Fruit fly (Drosophila melanogaster) whole organism, prepupa: ENCODE data around the gene Grp170.

Source experiments
- Blimp-1 ChIP-seq: fragments of 200-800 bp; sonication (Bioruptor generic); optimal IDR thresholded peaks from 3 replicates; lab custom pipeline; 2017; ENCODE audit warnings: missing biosample characterization, missing genetic modification characterization, mild to moderate bottlenecking, moderate library complexity, missing genetic modification reagents
- CG10669 ChIP-seq: fragments of 200-800 bp; sonication (Bioruptor generic); optimal IDR thresholded peaks from 3 replicates; lab custom pipeline; 2018; ENCODE audit warnings: missing biosample characterization, mild to moderate bottlenecking, missing genetic modification characterization, moderate library complexity
- CG11294 ChIP-seq: fragments of 200-800 bp; sonication (Bioruptor generic); IDR thresholded peaks from 2 replicates; pipeline ENCODE4 v1.3.6; 2022; ENCODE audit warnings: missing biosample characterization, missing genetic modification characterization
- CG11902 ChIP-seq: fragments of 200-800 bp; sonication (Bioruptor generic); optimal IDR thresholded peaks from 3 replicates; lab custom pipeline; 2016; ENCODE audit warnings: missing biosample characterization, missing genetic modification characterization
- CG15336 ChIP-seq: fragments of 200-800 bp; sonication (Bioruptor generic); IDR thresholded peaks from 2 replicates; pipeline ENCODE4 v1.3.6; 2022; ENCODE audit warnings: missing biosample characterization, missing genetic modification characterization
- CG1621 ChIP-seq: fragments of 200-800 bp; sonication (Bioruptor generic); optimal IDR thresholded peaks from 3 replicates; lab custom pipeline; 2018; ENCODE audit warnings: missing biosample characterization, mild to moderate bottlenecking, missing genetic modification characterization
- CG16779 ChIP-seq: fragments of 200-800 bp; sonication (Bioruptor generic); optimal IDR thresholded peaks from 3 replicates; lab custom pipeline; 2017; ENCODE audit warnings: missing biosample characterization, mild to moderate bottlenecking, missing genetic modification characterization
- CG3032 ChIP-seq: fragments of 200-800 bp; optimal IDR thresholded peaks from 2 replicates; lab custom pipeline; 2019; ENCODE audit warnings: missing biosample characterization, mild to moderate bottlenecking, missing genetic modification characterization, moderate library complexity
- CG31627 ChIP-seq: fragments of 200-800 bp; sonication (Bioruptor generic); optimal IDR thresholded peaks from 3 replicates; lab custom pipeline; 2016; ENCODE audit warnings: missing biosample characterization, missing genetic modification characterization
- CG32006 ChIP-seq: fragments of 200-800 bp; sonication (Bioruptor generic); optimal IDR thresholded peaks from 3 replicates; lab custom pipeline; 2017; ENCODE audit warnings: missing biosample characterization, mild to moderate bottlenecking, missing genetic modification characterization
- CG3919 ChIP-seq: fragments of 200-800 bp; sonication (Bioruptor generic); optimal IDR thresholded peaks from 3 replicates; lab custom pipeline; 2016; ENCODE audit warnings: missing biosample characterization, missing genetic modification characterization
- CG4318 ChIP-seq: fragments of 200-800 bp; sonication (Bioruptor generic); optimal IDR thresholded peaks from 3 replicates; lab custom pipeline; 2017; ENCODE audit warnings: missing biosample characterization, mild to moderate bottlenecking, missing genetic modification characterization
- CG6276 ChIP-seq: fragments of 200-800 bp; sonication (Bioruptor generic); optimal IDR thresholded peaks from 2 replicates; lab custom pipeline; 2017; ENCODE audit warnings: missing biosample characterization, mild to moderate bottlenecking, missing genetic modification characterization
- CG6792 ChIP-seq: fragments of 200-800 bp; sonication (Bioruptor generic); optimal IDR thresholded peaks from 3 replicates; lab custom pipeline; 2016; ENCODE audit warnings: missing biosample characterization, missing genetic modification characterization
- CG6808 ChIP-seq: fragments of 200-800 bp; sonication (Bioruptor generic); optimal IDR thresholded peaks from 3 replicates; lab custom pipeline; 2017; ENCODE audit warnings: missing biosample characterization, missing genetic modification characterization, mild to moderate bottlenecking, moderate library complexity, missing genetic modification reagents
- CG7368 ChIP-seq: fragments of 200-800 bp; sonication (Bioruptor generic); optimal IDR thresholded peaks from 3 replicates; lab custom pipeline; 2016; ENCODE audit warnings: missing biosample characterization, missing genetic modification characterization
- CG8632 ChIP-seq: fragments of 200-800 bp; sonication (Bioruptor generic); optimal IDR thresholded peaks from 3 replicates; lab custom pipeline; 2016; ENCODE audit warnings: missing biosample characterization, missing genetic modification characterization
- CG9139 ChIP-seq: fragments of 200-800 bp; sonication (Bioruptor generic); optimal IDR thresholded peaks from 3 replicates; lab custom pipeline; 2017; ENCODE audit warnings: missing biosample characterization, mild to moderate bottlenecking, missing genetic modification characterization
- Eip75B ChIP-seq: fragments of 200-800 bp; sonication (Bioruptor generic); optimal IDR thresholded peaks from 3 replicates; lab custom pipeline; 2016; ENCODE audit warnings: missing biosample characterization, missing genetic modification characterization
- Eip78C ChIP-seq: fragments of 200-800 bp; sonication (Bioruptor generic); peaks from one replicate; lab custom pipeline; 2016; ENCODE audit warnings: missing biosample characterization, missing genetic modification characterization
- Eip93F ChIP-seq: fragments of 200-800 bp; sonication (Bioruptor generic); optimal IDR thresholded peaks from 2 replicates; lab custom pipeline; 2016; ENCODE audit warnings: missing biosample characterization, mild to moderate bottlenecking, missing genetic modification characterization
- Ets21C ChIP-seq: fragments of 200-800 bp; sonication (Bioruptor generic); optimal IDR thresholded peaks from 3 replicates; lab custom pipeline; 2016; ENCODE audit warnings: missing biosample characterization, missing genetic modification characterization
- Ets96B ChIP-seq: fragments of 200-800 bp; optimal IDR thresholded peaks from 2 replicates; lab custom pipeline; 2019; ENCODE audit warnings: missing biosample characterization, mild to moderate bottlenecking, missing genetic modification characterization, moderate library complexity
- Gug ChIP-seq: fragments of 200-800 bp; sonication (Bioruptor generic); IDR thresholded peaks from 2 replicates; pipeline ENCODE4 v1.3.6; 2022; ENCODE audit warnings: missing biosample characterization, missing genetic modification characterization
- Hr38 ChIP-seq: sonication (Bioruptor generic); optimal IDR thresholded peaks from 2 replicates; lab custom pipeline; 2016; ENCODE audit warnings: missing biosample characterization, missing genetic modification characterization
- Hr39 ChIP-seq: fragments of 200-800 bp; sonication (Bioruptor generic); optimal IDR thresholded peaks from 2 replicates; lab custom pipeline; 2016; ENCODE audit warnings: missing biosample characterization, missing genetic modification characterization
- Hr4 ChIP-seq: fragments of 200-800 bp; sonication (Bioruptor generic); optimal IDR thresholded peaks from 3 replicates; lab custom pipeline; 2016; ENCODE audit warnings: missing biosample characterization, missing genetic modification characterization
- Lpt ChIP-seq: fragments of 200-800 bp; sonication (Bioruptor generic); optimal IDR thresholded peaks from 3 replicates; lab custom pipeline; 2016; ENCODE audit warnings: missing biosample characterization, missing genetic modification characterization
- Met ChIP-seq: fragments of 200-800 bp; sonication (Bioruptor generic); optimal IDR thresholded peaks from 3 replicates; lab custom pipeline; 2016; ENCODE audit warnings: missing biosample characterization, missing genetic modification characterization
- OdsH ChIP-seq: fragments of 200-800 bp; sonication (Bioruptor generic); optimal IDR thresholded peaks from 3 replicates; lab custom pipeline; 2016; ENCODE audit warnings: missing biosample characterization, missing genetic modification characterization
- Smox ChIP-seq: fragments of 200-800 bp; sonication (Bioruptor generic); optimal IDR thresholded peaks from 3 replicates; lab custom pipeline; 2016; ENCODE audit warnings: missing biosample characterization, missing genetic modification characterization
- Sox102F ChIP-seq: fragments of 200-800 bp; sonication (Bioruptor generic); optimal IDR thresholded peaks from 2 replicates; lab custom pipeline; 2016; ENCODE audit warnings: missing biosample characterization, mild to moderate bottlenecking, missing genetic modification characterization
- Sox15 ChIP-seq: fragments of 200-800 bp; sonication (Bioruptor generic); optimal IDR thresholded peaks from 3 replicates; lab custom pipeline; 2016; ENCODE audit warnings: missing biosample characterization, missing genetic modification characterization
- achi ChIP-seq: fragments of 200-800 bp; sonication (Bioruptor generic); optimal IDR thresholded peaks from 3 replicates; lab custom pipeline; 2016; ENCODE audit warnings: missing biosample characterization, missing genetic modification characterization
- cyc ChIP-seq: fragments of 200-800 bp; sonication (Bioruptor generic); optimal IDR thresholded peaks from 3 replicates; lab custom pipeline; 2016; ENCODE audit warnings: missing biosample characterization, missing genetic modification characterization
- dsx ChIP-seq: fragments of 200-800 bp; optimal IDR thresholded peaks from 3 replicates; lab custom pipeline; 2019; ENCODE audit warnings: missing biosample characterization, mild to moderate bottlenecking, missing genetic modification characterization, moderate library complexity; ENCODE audit not compliant: poor library complexity, severe bottlenecking
- eg ChIP-seq: fragments of 200-800 bp; sonication (Bioruptor generic); IDR thresholded peaks from 3 replicates; pipeline ENCODE4 v1.3.6; 2022; ENCODE audit warnings: missing biosample characterization, missing genetic modification characterization
- esn ChIP-seq: fragments of 200-800 bp; sonication (Bioruptor generic); optimal IDR thresholded peaks from 2 replicates; lab custom pipeline; 2016; ENCODE audit warnings: missing biosample characterization, mild to moderate bottlenecking, missing genetic modification characterization, moderate library complexity
- lz ChIP-seq: fragments of 200-800 bp; sonication (Bioruptor generic); optimal IDR thresholded peaks from 3 replicates; lab custom pipeline; 2016; ENCODE audit warnings: missing biosample characterization, missing genetic modification characterization
- pdm3 ChIP-seq: fragments of 200-800 bp; sonication (Bioruptor generic); optimal IDR thresholded peaks from 3 replicates; lab custom pipeline; 2016; ENCODE audit warnings: missing biosample characterization, missing genetic modification characterization
- spab ChIP-seq: fragments of 200-800 bp; sonication (Bioruptor generic); optimal IDR thresholded peaks from 2 replicates; lab custom pipeline; 2017; ENCODE audit warnings: missing biosample characterization, mild to moderate bottlenecking, missing genetic modification characterization, missing genetic modification reagents
- ss ChIP-seq, 2 experiments: fragments of 200-800 bp; sonication (Bioruptor generic); optimal IDR thresholded peaks; 2 replicates in 1 of 2; 3 replicates in 1 of 2; lab custom pipeline; 2017 to 2018; ENCODE audit warnings: mild to moderate bottlenecking in 2 of 2, missing biosample characterization in 2 of 2, missing genetic modification characterization in 2 of 2, moderate library complexity in 1 of 2
- topi ChIP-seq: fragments of 200-800 bp; sonication (Bioruptor generic); optimal IDR thresholded peaks from 3 replicates; lab custom pipeline; 2016; ENCODE audit warnings: missing biosample characterization, missing genetic modification characterization
- vri ChIP-seq: fragments of 200-800 bp; sonication (Bioruptor generic); optimal IDR thresholded peaks from 3 replicates; lab custom pipeline; 2016; ENCODE audit warnings: missing biosample characterization, mild to moderate bottlenecking, missing genetic modification characterization

Grp170 gene

DNA sequence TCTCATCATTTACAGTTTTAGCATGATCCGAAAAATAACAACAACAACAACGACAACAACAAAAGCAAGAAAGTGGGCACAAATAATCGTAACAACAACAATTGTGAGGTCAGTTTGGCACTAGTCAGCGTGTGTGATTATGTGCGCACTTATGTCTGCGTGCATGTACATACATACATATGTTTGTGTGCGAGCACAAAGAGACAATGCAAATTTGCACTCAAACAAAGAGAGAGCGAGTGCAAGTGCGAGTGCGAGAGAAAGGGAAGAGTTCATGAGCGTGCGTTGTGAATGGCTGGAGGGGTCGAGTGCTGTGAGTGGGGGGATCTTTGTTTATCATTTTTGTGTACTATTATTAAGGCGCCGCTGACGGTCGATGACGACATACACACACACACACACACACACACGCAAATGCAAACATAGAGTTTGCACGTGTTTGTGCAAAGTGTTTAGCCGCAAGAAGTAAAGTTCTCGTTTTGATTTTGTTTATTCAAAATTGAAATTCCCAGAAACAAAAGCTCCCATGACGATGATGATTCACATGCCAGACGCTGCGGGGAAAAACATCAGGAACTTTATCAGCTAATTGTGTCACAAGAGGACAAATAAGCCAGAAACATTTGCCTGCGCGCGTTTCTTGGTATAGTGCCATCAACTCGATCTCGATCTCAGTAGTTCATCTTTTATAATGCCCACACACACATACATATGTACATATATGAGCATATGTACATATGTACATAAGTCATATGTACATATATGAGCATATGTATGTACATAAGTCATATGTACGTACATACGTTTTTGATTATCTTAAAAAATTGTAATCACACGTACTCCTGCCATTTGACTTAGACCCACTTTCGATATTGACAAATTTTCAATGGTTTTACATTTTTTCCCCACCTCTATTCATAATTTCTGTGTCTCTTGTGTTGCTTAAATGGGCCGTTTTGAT is 19.9 kb upstream of the Grp170 start (continued):
- peak; percentile 39 for TF ChIP-seq CG6276 (GFP tag; lab: Kevin White, UChicago)
- TF ChIP-seq spab (GFP tag; lab: Kevin White, UChicago) = peak; percentile 20
- peak; percentile 56 for TF ChIP-seq CG3919
- TF ChIP-seq Smox = peak; percentile 60
- peak; percentile 68 for TF ChIP-seq CG7368 (GFP tag; lab: Kevin White, UChicago)
- TF ChIP-seq OdsH (GFP tag; lab: Kevin White, UChicago) = peak; percentile 39
- peak; percentile 80 for TF ChIP-seq Eip78C (GFP tag; lab: Kevin White, UChicago)
- TF ChIP-seq cyc (GFP tag; lab: Kevin White, UChicago) = peak; percentile 47
- peak; percentile 78 for TF ChIP-seq Eip75B (GFP tag; lab: Kevin White, UChicago)
- TF ChIP-seq CG6808 (GFP tag; lab: Kevin White, UChicago) = no peak
- peak; percentile 74 for TF ChIP-seq Met

dm6 chrX:2293294-2293988 is 18.6 kb upstream of the Grp170 start, which contains the start of gene CG2865:
Gene CG2865 (minus strand): TSS chrX:2293411.
- TF ChIP-seq achi (GFP tag; lab: Kevin White, UChicago) (peak; percentile 93), Ets21C (peak; percentile 93), CG8632 (GFP tag; lab: Kevin White, UChicago) (peak; percentile 93), CG11902 (GFP tag; lab: Kevin White, UChicago) (peak; percentile 82), CG32006 (GFP tag; lab: Kevin White, UChicago) (peak; percentile 96), Hr39 (peak; percentile 94), CG15336 (GFP tag; lab: Robert Waterston, UW) (peak; percentile 95), CG6276 (GFP tag; lab: Kevin White, UChicago) (peak; percentile 96), Hr4 (GFP tag; lab: Kevin White, UChicago) (peak; percentile 94), Lpt (GFP tag; lab: Kevin White, UChicago) (peak; percentile 94), eg (GFP tag; lab: Robert Waterston, UW) (peak; percentile 92), Gug (GFP tag; lab: Robert Waterston, UW) (peak; percentile 81), esn (GFP tag; lab: Kevin White, UChicago) (peak; percentile 96), CG7368 (GFP tag; lab: Kevin White, UChicago) (peak; percentile 86), CG11294 (peak; percentile 86), cyc (GFP tag; lab: Kevin White, UChicago) (peak; percentile 95), Eip93F (GFP tag; lab: Kevin White, UChicago) (peak; percentile 83), Sox15 (GFP tag; lab: Kevin White, UChicago) (peak; percentile 89), lz (GFP tag; lab: Kevin White, UChicago) (peak; percentile 97), pdm3 (GFP tag; lab: Kevin White, UChicago) (peak; percentile 96), CG1621 (peak; percentile 94), CG10669 (GFP tag; lab: Kevin White, UChicago) (peak; percentile 96), Eip75B (GFP tag; lab: Kevin White, UChicago) (peak; percentile 95), CG3032 (peak; percentile 96), dsx (GFP tag; lab: Kevin White, UChicago) (peak; percentile 95), CG31627 (GFP tag; lab: Kevin White, UChicago) (peak; percentile 95), CG9139 (GFP tag; lab: Kevin White, UChicago) (peak; percentile 91), CG6808 (GFP tag; lab: Kevin White, UChicago) (peak; percentile 97), Hr38 (GFP tag; lab: Kevin White, UChicago) (peak; percentile 17), Smox (peak; percentile 95), CG16779 (tag; lab: Kevin White, UChicago) (peak; percentile 92), Ets96B (peak; percentile 96), CG6792 (peak; percentile 94), topi (GFP tag; lab: Kevin White, UChicago) (peak; percentile 97), ss (GFP tag; optimal IDR thresholded peaks at IDR 0.05; lab: Kevin White, UChicago) (peak; percentile 95 to 97), Met (peak; percentile 97), Blimp-1 (GFP tag; lab: Kevin White, UChicago) (peak; percentile 91), Eip78C (GFP tag; lab: Kevin White, UChicago) (peak; percentile 99), Sox102F (peak; percentile 96), CG4318 (GFP tag; lab: Kevin White, UChicago) (peak; percentile 86), CG3919 (peak; percentile 94), vri (GFP tag; lab: Kevin White, UChicago) (peak; percentile 93)
